Fruit fly (Drosophila melanogaster): Measurements from ENCODE around the gene CG46339.

DNA sequence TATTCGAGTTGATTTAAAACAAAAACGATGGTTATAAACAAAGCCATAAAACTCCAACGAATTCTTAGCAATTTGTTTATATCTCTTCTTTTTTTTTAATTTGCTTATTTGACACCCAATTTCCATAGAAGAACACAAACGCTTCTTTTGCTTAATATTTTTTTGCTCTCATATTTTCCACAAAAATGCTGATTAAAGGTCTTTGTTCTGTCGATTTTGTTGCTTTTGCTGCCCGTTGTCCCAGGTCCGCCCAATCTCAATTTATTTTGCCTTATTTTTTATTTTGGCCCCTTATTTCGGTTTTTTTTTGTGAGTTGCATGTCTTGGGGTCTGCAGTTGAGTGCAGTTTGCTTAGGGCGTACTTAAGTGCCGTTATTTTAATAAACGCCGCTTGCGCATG lies 9.5 kb upstream of the CG46339 start:
- TF ChIP-seq CTCF (optimal IDR thresholded peaks at IDR 0.05) (no peak), CG8478 (optimal IDR thresholded peaks at IDR 0.05) (no peak)
